Worm (Caenorhabditis elegans) whole organism, L2 larva: ENCODE results near the gene cec-3.

Experiments used
- ama-1 ChIP-seq: fragments of 150-350 bp; optimal IDR thresholded peaks from 2 replicates; lab custom pipeline; 2018; ENCODE audit warnings: inconsistent platforms
- fos-1 ChIP-seq: fragments of 150-350 bp; optimal IDR thresholded peaks from 2 replicates; lab custom pipeline; 2014; ENCODE audit warnings: missing biosample characterization, missing genetic modification characterization
- lin-13 ChIP-seq: fragments of 150-350 bp; optimal IDR thresholded peaks from 2 replicates; lab custom pipeline; 2014; ENCODE audit warnings: missing biosample characterization, missing genetic modification reagents, missing genetic modification characterization
- lin-39 ChIP-seq: fragments of 150-350 bp; optimal IDR thresholded peaks from 2 replicates; lab custom pipeline; 2014; ENCODE audit warnings: missing biosample characterization, missing genetic modification reagents, missing genetic modification characterization
- mab-5 ChIP-seq: fragments of 150-350 bp; optimal IDR thresholded peaks from 2 replicates; lab custom pipeline; 2014; ENCODE audit warnings: missing biosample characterization, missing genetic modification characterization
- nhr-12 ChIP-seq: fragments of 150-350 bp; optimal IDR thresholded peaks from 2 replicates; lab custom pipeline; 2014; ENCODE audit warnings: missing biosample characterization, missing genetic modification characterization
- nhr-237 ChIP-seq: fragments of 150-350 bp; optimal IDR thresholded peaks from 2 replicates; lab custom pipeline; 2014; ENCODE audit warnings: missing biosample characterization, missing genetic modification characterization
- nhr-6 ChIP-seq: fragments of 150-350 bp; optimal IDR thresholded peaks from 2 replicates; lab custom pipeline; 2014; ENCODE audit warnings: missing biosample characterization, missing genetic modification characterization
- sem-4 ChIP-seq: fragments of 150-350 bp; optimal IDR thresholded peaks from 2 replicates; lab custom pipeline; 2014; ENCODE audit warnings: missing biosample characterization, missing genetic modification reagents, missing genetic modification characterization
- snpc-4 ChIP-seq: fragments of 150-350 bp; optimal IDR thresholded peaks from 2 replicates; lab custom pipeline; 2014; ENCODE audit warnings: missing biosample characterization, missing genetic modification characterization
- unc-39 ChIP-seq: fragments of 150-350 bp; optimal IDR thresholded peaks from 2 replicates; lab custom pipeline; 2014; ENCODE audit warnings: missing biosample characterization, missing genetic modification characterization
- unc-62 ChIP-seq: fragments of 150-350 bp; optimal IDR thresholded peaks from 2 replicates; lab custom pipeline; 2014; ENCODE audit warnings: missing biosample characterization, missing genetic modification reagents, missing genetic modification characterization
- ztf-11 ChIP-seq: sonication (generic microtip); optimal IDR thresholded peaks from 2 replicates; lab custom pipeline; 2017; ENCODE audit warnings: missing biosample characterization, missing genetic modification characterization

DNA sequence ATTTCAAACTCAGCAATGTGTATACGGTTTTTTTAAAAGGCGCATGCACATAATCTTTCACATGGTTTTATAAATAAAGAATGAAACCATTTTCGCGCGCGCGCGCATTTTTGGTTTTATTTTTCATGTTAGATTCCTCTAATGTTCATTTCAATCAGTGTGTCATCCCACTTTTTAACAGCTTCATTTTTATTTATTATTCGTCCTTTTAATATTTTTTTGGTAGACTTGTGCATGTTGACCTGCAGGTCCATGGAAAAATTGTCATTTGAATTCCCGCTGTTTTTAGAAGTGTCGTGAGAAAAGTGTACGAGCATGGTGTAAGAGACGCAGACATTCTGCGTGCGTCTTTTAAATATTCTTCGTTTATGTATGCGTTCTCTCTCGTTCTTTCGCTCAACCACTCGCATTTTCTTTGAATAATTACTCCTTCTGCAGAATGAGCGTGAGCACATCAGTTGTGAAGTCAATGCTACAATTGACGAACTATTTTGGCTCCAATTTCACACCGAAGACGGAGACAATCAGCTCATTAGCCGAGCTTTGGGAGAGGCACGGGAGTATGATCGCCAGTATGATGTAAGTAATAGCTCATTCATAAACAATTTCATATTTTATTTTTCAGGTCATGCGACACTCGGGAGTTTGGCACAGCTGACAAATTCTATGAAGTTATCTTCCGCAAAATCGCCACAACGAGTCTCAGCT, 3.0 kb upstream of the cec-3 start, which contains the start of gene lin-5:
- TF ChIP-seq lin-39 (no peak), lin-13 (GFP tag; lab: Kevin White, UChicago) (peak; percentile 58), sem-4 (tag; lab: Kevin White, UChicago) (peak; percentile 4), fos-1 (tag; lab: Kevin White, UChicago) (peak; percentile 16), unc-62 (GFP tag; lab: Kevin White, UChicago) (no peak), nhr-12 (tag; lab: Kevin White, UChicago) (no peak), ama-1 (lab: Kevin White, UChicago) (no peak), nhr-237 (tag; lab: Kevin White, UChicago) (no peak), snpc-4 (tag; lab: Kevin White, UChicago) (no peak), nhr-6 (tag; lab: Kevin White, UChicago) (no peak), unc-39 (tag; lab: Kevin White, UChicago) (no peak), mab-5 (tag; lab: Kevin White, UChicago) (no peak), ztf-11 (no peak)
